Worm (Caenorhabditis elegans) whole organism, L1 larva: Measurements from ENCODE around the gene Y49E10.21.

Experiments
- C04F5.9 ChIP-seq: sonication (generic microtip); optimal IDR thresholded peaks from 2 replicates; lab custom pipeline; 2016; ENCODE audit warnings: missing genetic modification characterization, missing compliant biosample characterization
- aha-1 ChIP-seq: fragments of 150-350 bp; optimal IDR thresholded peaks from 2 replicates; lab custom pipeline; 2014; ENCODE audit warnings: missing biosample characterization, missing genetic modification characterization
- ets-5 ChIP-seq: fragments of 200-800 bp; sonication (Bioruptor generic); IDR thresholded peaks from 2 replicates; pipeline ENCODE4 v1.3.6; 2022; ENCODE audit warnings: missing genetic modification characterization, missing compliant biosample characterization
- irx-1 ChIP-seq: sonication (generic microtip); optimal IDR thresholded peaks from 2 replicates; lab custom pipeline; 2016; ENCODE audit warnings: missing genetic modification characterization, missing compliant biosample characterization
- lir-3 ChIP-seq: sonication (generic microtip); optimal IDR thresholded peaks from 2 replicates; lab custom pipeline; 2016; ENCODE audit warnings: mild to moderate bottlenecking, missing genetic modification characterization, moderate library complexity, missing compliant biosample characterization; ENCODE audit not compliant: poor library complexity
- nhr-237 ChIP-seq: fragments of 150-350 bp; optimal IDR thresholded peaks from 2 replicates; lab custom pipeline; 2014; ENCODE audit warnings: missing biosample characterization, missing genetic modification characterization
- nhr-28 ChIP-seq: fragments of 150-350 bp; optimal IDR thresholded peaks from 2 replicates; lab custom pipeline; 2014; ENCODE audit warnings: missing biosample characterization, missing genetic modification characterization
- nhr-76 ChIP-seq: sonication (generic microtip); optimal IDR thresholded peaks from 2 replicates; lab custom pipeline; 2017; ENCODE audit warnings: missing biosample characterization, missing genetic modification characterization
- skn-1 ChIP-seq: fragments of 150-350 bp; optimal IDR thresholded peaks from 2 replicates; lab custom pipeline; 2014; ENCODE audit warnings: missing biosample characterization, missing genetic modification characterization
- snpc-4 ChIP-seq: fragments of 150-350 bp; optimal IDR thresholded peaks from 2 replicates; lab custom pipeline; 2014; ENCODE audit warnings: missing biosample characterization, missing genetic modification characterization
- sox-4 ChIP-seq: sonication (generic microtip); optimal IDR thresholded peaks from 2 replicates; lab custom pipeline; 2016; ENCODE audit warnings: missing genetic modification characterization, missing compliant biosample characterization
- sptf-1 ChIP-seq: fragments of 150-350 bp; optimal IDR thresholded peaks from 2 replicates; lab custom pipeline; 2014; ENCODE audit warnings: missing biosample characterization, missing genetic modification characterization
- zag-1 ChIP-seq: fragments of 150-350 bp; optimal IDR thresholded peaks from 2 replicates; lab custom pipeline; 2014; ENCODE audit warnings: missing biosample characterization, missing genetic modification characterization
- ztf-4 ChIP-seq: fragments of 150-350 bp; optimal IDR thresholded peaks from 2 replicates; lab custom pipeline; 2014; ENCODE audit warnings: missing biosample characterization, missing genetic modification characterization

- TF ChIP-seq snpc-4 (no peak), nhr-237 (tag; lab: Kevin White, UChicago) (no peak), skn-1 (tag; lab: Kevin White, UChicago) (no peak), irx-1 (tag; lab: Kevin White, UChicago) (no peak), zag-1 (tag; lab: Kevin White, UChicago) (no peak), C04F5.9 (no peak), lir-3 (tag; lab: Kevin White, UChicago) (no peak), aha-1 (tag; lab: Kevin White, UChicago) (no peak), nhr-28 (no peak), ztf-4 (tag; lab: Kevin White, UChicago) (peak; percentile 79), sptf-1 (no peak), ets-5 (no peak), nhr-76 (tag; lab: Kevin White, UChicago) (no peak), sox-4 (tag; lab: Kevin White, UChicago) (no peak)
These were observed 1.6 kb upstream of the Y49E10.21 start for ce11 chrIII:12455651-12456420.
